Fruit fly (Drosophila melanogaster): ENCODE results near the gene Ssb-c31a.
A peak's percentile ranks its signal among the peaks of the same experiment; 100 is the strongest.

Gene Ssb-c31a

DNA sequence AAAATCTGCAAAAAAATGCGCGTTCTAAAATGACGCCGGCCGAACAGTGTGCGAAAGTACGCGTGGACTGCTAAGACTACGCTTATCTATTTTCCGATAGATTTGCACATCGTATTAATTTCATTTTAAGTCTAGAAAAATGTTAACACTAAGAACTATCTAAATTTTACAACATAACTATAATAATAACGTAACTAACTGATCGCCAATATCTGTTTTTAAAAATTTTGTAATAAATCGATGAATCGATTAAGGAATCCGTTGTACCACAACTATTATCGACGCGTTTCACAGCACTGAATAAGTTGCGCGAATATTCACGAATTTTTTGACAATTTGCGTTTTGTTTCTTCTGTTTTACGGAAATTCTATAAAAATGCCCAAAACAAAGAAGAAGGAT lies at the start of gene Ssb-c31a (continued):
- TF ChIP-seq CoRest (tag; optimal IDR thresholded peaks at IDR 0.05): peak; percentile 60
- TF ChIP-seq dmrt11E (tag; optimal IDR thresholded peaks at IDR 0.05): peak; percentile 42
- TF ChIP-seq CG4404 (GFP tag; IDR thresholded peaks at IDR 0.05): no peak
- no peak for TF ChIP-seq CG17802 (tag; optimal IDR thresholded peaks at IDR 0.05)
- no peak for TF ChIP-seq CG6791 (GFP tag; IDR thresholded peaks at IDR 0.05; ENCODE audit: partially characterized antibody)
- peak; percentile 39 for TF ChIP-seq CG12104 (GFP tag; optimal IDR thresholded peaks at IDR 0.05)
- no peak; the same call in 1 of the 2 replicates for TF ChIP-seq vvl (GFP tag; IDR thresholded peaks at IDR 0.05)
- peak; percentile 28; the same call in 1 of the 2 replicates for TF ChIP-seq CG17328 (GFP tag; IDR thresholded peaks at IDR 0.05)
- peak; percentile 33; the same call in 1 of the 3 replicates for TF ChIP-seq croc (GFP tag; conservative IDR thresholded peaks at IDR 0.05)
- TF ChIP-seq phol (tag; optimal IDR thresholded peaks at IDR 0.05): peak; percentile 73
- peak; percentile 70 for TF ChIP-seq vfl (GFP tag; optimal IDR thresholded peaks at IDR 0.05)
- TF ChIP-seq lov (optimal IDR thresholded peaks at IDR 0.05): no peak
- TF ChIP-seq lov (GFP tag; IDR thresholded peaks at IDR 0.05): no peak
- peak; percentile 23 for TF ChIP-seq CG1529 (GFP tag; optimal IDR thresholded peaks at IDR 0.05)
- no peak for TF ChIP-seq Tbp (GFP tag; optimal IDR thresholded peaks at IDR 0.05)
- peak; percentile 23 for TF ChIP-seq gsb-n (tag; optimal IDR thresholded peaks at IDR 0.05)
- no peak for TF ChIP-seq shn (GFP tag; optimal IDR thresholded peaks at IDR 0.05)
- TF ChIP-seq zen (tag; optimal IDR thresholded peaks at IDR 0.05): peak; percentile 44
- TF ChIP-seq MTF-1 (GFP tag; optimal IDR thresholded peaks at IDR 0.05; ENCODE audit: borderline replicate concordance): no peak
- TF ChIP-seq CG15601 (tag; optimal IDR thresholded peaks at IDR 0.05): peak; percentile 46
- peak; percentile 55 for TF ChIP-seq CG1792 (GFP tag; optimal IDR thresholded peaks at IDR 0.05)
- peak; percentile 28 for TF ChIP-seq Abd-B (GFP tag; optimal IDR thresholded peaks at IDR 0.05)
- peak; percentile 15 for TF ChIP-seq CG4820 (GFP tag; optimal IDR thresholded peaks at IDR 0.05)
- TF ChIP-seq CG9609 (GFP tag; optimal IDR thresholded peaks at IDR 0.05): peak; percentile 4
- TF ChIP-seq CG2678 (tag; optimal IDR thresholded peaks at IDR 0.05): peak; percentile 53
- no peak for TF ChIP-seq tap (tag; optimal IDR thresholded peaks at IDR 0.05)
- no peak for TF ChIP-seq TFAM (GFP tag; optimal IDR thresholded peaks at IDR 0.05)
- TF ChIP-seq Vsx1 (GFP tag; optimal IDR thresholded peaks at IDR 0.05): no peak
- peak; percentile 0 for TF ChIP-seq nau (GFP tag; optimal IDR thresholded peaks at IDR 0.05)
- no peak for TF ChIP-seq CG17612 (GFP tag; IDR thresholded peaks at IDR 0.05)
- no peak for TF ChIP-seq seq (GFP tag; IDR thresholded peaks at IDR 0.05)
- no peak for TF ChIP-seq run (tag; optimal IDR thresholded peaks at IDR 0.05)
- TF ChIP-seq rib (GFP tag; IDR thresholded peaks at IDR 0.05): 0 out of 2 replicates have a peak, but pooled peaks have one; percentile 17
- TF ChIP-seq ato (GFP tag; IDR thresholded peaks at IDR 0.05; ENCODE audit: partially characterized antibody): no peak
- TF ChIP-seq zf30C (GFP tag; optimal IDR thresholded peaks at IDR 0.05): no peak
- no peak for TF ChIP-seq CG14050 (GFP tag; IDR thresholded peaks at IDR 0.05)
- no peak for TF ChIP-seq pnt (GFP tag; optimal IDR thresholded peaks at IDR 0.05)
- TF ChIP-seq lmd (GFP tag; IDR thresholded peaks at IDR 0.05): no peak
- TF ChIP-seq CG14860 (GFP tag; IDR thresholded peaks at IDR 0.05; ENCODE audit: partially characterized antibody): peak; percentile 47; the same call in 1 of the 3 replicates
- peak; percentile 51 for TF ChIP-seq HHEX (GFP tag; optimal IDR thresholded peaks at IDR 0.05)
- peak; percentile 73 for TF ChIP-seq lbe (GFP tag; optimal IDR thresholded peaks at IDR 0.05)
- TF ChIP-seq CG1832 (GFP tag; optimal IDR thresholded peaks at IDR 0.05): no peak
- no peak for TF ChIP-seq aop (GFP tag; IDR thresholded peaks at IDR 0.05)
- peak; percentile 35 for TF ChIP-seq nom (GFP tag; optimal IDR thresholded peaks at IDR 0.05)
- TF ChIP-seq az2 (GFP tag; optimal IDR thresholded peaks at IDR 0.05): peak; percentile 46
- TF ChIP-seq Kr (GFP tag; optimal IDR thresholded peaks at IDR 0.05): no peak
- no peak for TF ChIP-seq sima (GFP tag; optimal IDR thresholded peaks at IDR 0.05)
- peak; percentile 78 for TF ChIP-seq HmgZ (tag; optimal IDR thresholded peaks at IDR 0.05)
- no peak for TF ChIP-seq Poxn (GFP tag; IDR thresholded peaks at IDR 0.05)
- no peak for TF ChIP-seq kah (GFP tag; optimal IDR thresholded peaks at IDR 0.05)
- TF ChIP-seq CG12299 (tag; optimal IDR thresholded peaks at IDR 0.05): peak; percentile 60

Measured in whole organism, embryonic.